Fruit fly (Drosophila melanogaster): Measurements from ENCODE around the gene Gbeta5.

DNA sequence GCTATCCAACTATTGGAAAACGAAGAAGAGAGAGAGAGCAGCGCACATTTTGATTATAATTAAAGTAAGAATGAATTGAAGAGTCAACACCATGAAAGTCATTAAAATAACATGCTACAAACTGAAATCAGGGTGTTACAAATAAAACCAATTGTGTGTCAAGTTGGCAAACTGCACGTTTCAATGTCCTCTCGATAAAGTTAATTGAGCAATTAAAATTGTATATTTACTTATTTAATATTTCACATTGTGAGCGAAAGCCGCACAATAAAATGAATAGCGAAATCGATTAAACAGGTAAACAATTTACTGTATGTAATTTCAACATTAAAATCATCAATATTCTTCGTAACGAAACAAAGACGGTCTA, 44.1 kb upstream of the Gbeta5 start:
- TF ChIP-seq crol (GFP tag; IDR thresholded peaks at IDR 0.05) (no peak), rib (GFP tag; IDR thresholded peaks at IDR 0.05) (no peak)

Data from whole organism, embryonic.